Fruit fly (Drosophila melanogaster): ENCODE results near the gene CG13029.

Gene CG13029

dm6 chr3L:16860322-16860721 is at the start of gene CG13029:
CG13029 (plus strand) TSS chr3L:16860622.
- no peak for TF ChIP-seq ttk (optimal IDR thresholded peaks at IDR 0.05)

- no peak for TF ChIP-seq Myc (optimal IDR thresholded peaks at IDR 0.05)
- TF ChIP-seq insv (optimal IDR thresholded peaks at IDR 0.05), result no peak
- no peak for TF ChIP-seq h (optimal IDR thresholded peaks at IDR 0.05)
- TF ChIP-seq psq (optimal IDR thresholded peaks at IDR 0.05), result no peak
- TF ChIP-seq Sin3A (optimal IDR thresholded peaks at IDR 0.05), result no peak
- TF ChIP-seq ttk (optimal IDR thresholded peaks at IDR 0.05), result no peak
These were observed 48.5 kb upstream of the CG13029 start for dm6 chr3L:16811908-16812307.

dm6 chr3L:16813984-16814383 is 46.4 kb upstream of the CG13029 start:
- TF ChIP-seq ttk (optimal IDR thresholded peaks at IDR 0.05) (no peak), Sin3A (optimal IDR thresholded peaks at IDR 0.05) (no peak), Myc (optimal IDR thresholded peaks at IDR 0.05) (no peak), insv (optimal IDR thresholded peaks at IDR 0.05) (no peak), h (optimal IDR thresholded peaks at IDR 0.05) (no peak), psq (optimal IDR thresholded peaks at IDR 0.05) (no peak)

dm6 chr3L:16818063-16818462 is 42.4 kb upstream of the CG13029 start:
- TF ChIP-seq Myc (optimal IDR thresholded peaks at IDR 0.05) (no peak), ttk (optimal IDR thresholded peaks at IDR 0.05) (no peak), insv (optimal IDR thresholded peaks at IDR 0.05) (no peak), Sin3A (optimal IDR thresholded peaks at IDR 0.05) (no peak), h (optimal IDR thresholded peaks at IDR 0.05) (no peak)

dm6 chr3L:16824725-16825124 is 35.7 kb upstream of the CG13029 start:
- TF ChIP-seq Myc (optimal IDR thresholded peaks at IDR 0.05), result no peak
- no peak for TF ChIP-seq h (optimal IDR thresholded peaks at IDR 0.05)
- no peak for TF ChIP-seq insv (optimal IDR thresholded peaks at IDR 0.05)
- TF ChIP-seq ttk (optimal IDR thresholded peaks at IDR 0.05), result no peak
- no peak for TF ChIP-seq psq (optimal IDR thresholded peaks at IDR 0.05)
- no peak for TF ChIP-seq Sin3A (optimal IDR thresholded peaks at IDR 0.05)

dm6 chr3L:16825195-16825594 is 35.2 kb upstream of the CG13029 start:
- TF ChIP-seq Myc (optimal IDR thresholded peaks at IDR 0.05) (no peak), insv (optimal IDR thresholded peaks at IDR 0.05) (no peak), Sin3A (optimal IDR thresholded peaks at IDR 0.05) (no peak), psq (optimal IDR thresholded peaks at IDR 0.05) (no peak), h (optimal IDR thresholded peaks at IDR 0.05) (no peak), ttk (optimal IDR thresholded peaks at IDR 0.05) (no peak)

- no peak for TF ChIP-seq Myc (optimal IDR thresholded peaks at IDR 0.05)
- TF ChIP-seq Sin3A (optimal IDR thresholded peaks at IDR 0.05), result no peak
- TF ChIP-seq ttk (optimal IDR thresholded peaks at IDR 0.05), result no peak
- TF ChIP-seq insv (optimal IDR thresholded peaks at IDR 0.05), result no peak
- TF ChIP-seq h (optimal IDR thresholded peaks at IDR 0.05), result no peak
- TF ChIP-seq psq (optimal IDR thresholded peaks at IDR 0.05), result no peak
These were observed 31.5 kb upstream of the CG13029 start, which contains the start of gene CG13024 for dm6 chr3L:16828967-16829366. CG13024 (minus strand) TSS chr3L:16829074.

dm6 chr3L:16829983-16830382 is 30.4 kb upstream of the CG13029 start:
- no peak for TF ChIP-seq insv (optimal IDR thresholded peaks at IDR 0.05)

dm6 chr3L:16836732-16837131 is 23.7 kb upstream of the CG13029 start:
- TF ChIP-seq insv (optimal IDR thresholded peaks at IDR 0.05) (no peak), h (optimal IDR thresholded peaks at IDR 0.05) (no peak), Myc (optimal IDR thresholded peaks at IDR 0.05) (no peak), ttk (optimal IDR thresholded peaks at IDR 0.05) (no peak), psq (optimal IDR thresholded peaks at IDR 0.05) (no peak), Sin3A (optimal IDR thresholded peaks at IDR 0.05) (no peak)

dm6 chr3L:16840540-16840939 is 19.9 kb upstream of the CG13029 start:
- TF ChIP-seq h (optimal IDR thresholded peaks at IDR 0.05), result no peak
- no peak for TF ChIP-seq Myc (optimal IDR thresholded peaks at IDR 0.05)
- TF ChIP-seq ttk (optimal IDR thresholded peaks at IDR 0.05), result no peak
- no peak for TF ChIP-seq insv (optimal IDR thresholded peaks at IDR 0.05)
- TF ChIP-seq psq (optimal IDR thresholded peaks at IDR 0.05), result no peak
- TF ChIP-seq Sin3A (optimal IDR thresholded peaks at IDR 0.05), result no peak

- no peak for TF ChIP-seq insv (optimal IDR thresholded peaks at IDR 0.05)
- TF ChIP-seq Myc (optimal IDR thresholded peaks at IDR 0.05), result no peak
- TF ChIP-seq psq (optimal IDR thresholded peaks at IDR 0.05), result no peak
- TF ChIP-seq h (optimal IDR thresholded peaks at IDR 0.05), result no peak
- TF ChIP-seq ttk (optimal IDR thresholded peaks at IDR 0.05), result no peak
- TF ChIP-seq Sin3A (optimal IDR thresholded peaks at IDR 0.05), result no peak
These were observed 18.3 kb upstream of the CG13029 start, which contains the start of gene TSG101 for dm6 chr3L:16842087-16842567. TSG101 (plus strand) TSS chr3L:16842294.

dm6 chr3L:16842952-16843351 is 17.5 kb upstream of the CG13029 start:
- TF ChIP-seq h (optimal IDR thresholded peaks at IDR 0.05) (no peak), Myc (optimal IDR thresholded peaks at IDR 0.05) (no peak)

dm6 chr3L:16844920-16845573 is 15.4 kb upstream of the CG13029 start, which contains the start of the genes kud and Zcchc7:
kud (minus strand) TSS chr3L:16844991.
Zcchc7 (plus strand) TSS chr3L:16845386.
- TF ChIP-seq psq (optimal IDR thresholded peaks at IDR 0.05) (no peak), Myc (optimal IDR thresholded peaks at IDR 0.05) (no peak), ttk (optimal IDR thresholded peaks at IDR 0.05) (no peak), Sin3A (optimal IDR thresholded peaks at IDR 0.05) (no peak), h (optimal IDR thresholded peaks at IDR 0.05) (no peak), insv (optimal IDR thresholded peaks at IDR 0.05) (no peak)
